Worm (Caenorhabditis elegans): ENCODE data around the gene nmat-1.
A peak's percentile ranks its signal among the peaks of the same experiment; 100 is the strongest.

The nmat-1 gene

ce11 chrX:11982065-11982464 is 35.8 kb downstream of the nmat-1 start, which contains the start of gene nhr-167:
Gene nhr-167 (minus strand): TSS chrX:11982085.
- no peak for TF ChIP-seq drap-1 (GFP tag; optimal IDR thresholded peaks at IDR 0.05)
- no peak for TF ChIP-seq blmp-1 (tag; optimal IDR thresholded peaks at IDR 0.05)
- no peak for TF ChIP-seq cnd-1 (tag; optimal IDR thresholded peaks at IDR 0.05)
- TF ChIP-seq nhr-76 (tag; optimal IDR thresholded peaks at IDR 0.05): no peak
- no peak for TF ChIP-seq nhr-28 (tag; optimal IDR thresholded peaks at IDR 0.05)
- TF ChIP-seq elt-3 (tag; optimal IDR thresholded peaks at IDR 0.05): no peak
- no peak for TF ChIP-seq mep-1 (tag; optimal IDR thresholded peaks at IDR 0.05)
- TF ChIP-seq nhr-237 (tag; optimal IDR thresholded peaks at IDR 0.05): no peak
- no peak for TF ChIP-seq lin-13 (tag; optimal IDR thresholded peaks at IDR 0.05)

DNA sequence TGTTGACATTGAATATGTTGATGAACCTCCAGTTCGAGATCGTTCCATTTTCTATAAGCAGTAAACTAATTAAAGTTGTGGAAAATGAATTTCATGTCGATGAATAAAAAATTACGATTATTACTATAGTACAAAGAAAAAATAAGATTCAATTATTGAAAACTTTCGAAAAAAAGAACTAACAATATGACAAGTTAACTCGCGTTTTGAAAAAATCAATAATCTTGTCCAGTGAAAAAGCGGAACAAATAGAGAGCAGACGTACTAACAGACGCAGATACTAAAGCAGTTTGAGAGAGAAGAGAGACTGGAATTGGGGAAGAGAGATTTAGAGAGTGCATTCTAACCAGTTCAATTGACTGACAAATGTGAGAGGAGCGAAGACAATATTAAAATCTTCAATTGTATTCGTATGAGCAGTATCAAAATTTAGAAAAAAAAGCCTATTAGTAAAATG is 43.2 kb downstream of the nmat-1 start, which contains the start of gene set-6:
TSS of gene set-6 (minus strand) at position 51 of the 457 bp plus-strand sequence.
- TF ChIP-seq nhr-237 (tag; optimal IDR thresholded peaks at IDR 0.05) (peak; percentile 13), nhr-28 (tag; optimal IDR thresholded peaks at IDR 0.05) (no peak), hlh-1 (tag; optimal IDR thresholded peaks at IDR 0.05) (no peak), ces-1 (GFP tag; optimal IDR thresholded peaks at IDR 0.05) (peak; percentile 85), lin-32 (GFP tag; optimal IDR thresholded peaks at IDR 0.05) (no peak), unc-62 (GFP tag; optimal IDR thresholded peaks at IDR 0.05) (no peak)

- TF ChIP-seq cnd-1 (tag; optimal IDR thresholded peaks at IDR 0.05) (no peak), ztf-11 (tag; optimal IDR thresholded peaks at IDR 0.05) (no peak), lsy-2 (tag; optimal IDR thresholded peaks at IDR 0.05) (no peak), flh-1 (GFP tag; optimal IDR thresholded peaks at IDR 0.05) (no peak), ceh-39 (tag; optimal IDR thresholded peaks at IDR 0.05) (no peak), blmp-1 (tag; optimal IDR thresholded peaks at IDR 0.05) (no peak), zip-8 (tag; optimal IDR thresholded peaks at IDR 0.05) (no peak), pha-4 (tag; optimal IDR thresholded peaks at IDR 0.05) (no peak)
Observed at ce11 chrX:11971323-11971722, 46.5 kb downstream of the nmat-1 start.

ce11 chrX:11969554-11969953 is 48.3 kb downstream of the nmat-1 start:
- TF ChIP-seq mep-1 (tag; optimal IDR thresholded peaks at IDR 0.05) (no peak), sem-2 (GFP tag; optimal IDR thresholded peaks at IDR 0.05) (no peak), bed-3 (GFP tag; optimal IDR thresholded peaks at IDR 0.05) (no peak), pha-4 (tag; optimal IDR thresholded peaks at IDR 0.05) (no peak), hlh-1 (tag; optimal IDR thresholded peaks at IDR 0.05) (no peak), nhr-76 (tag; optimal IDR thresholded peaks at IDR 0.05) (no peak), zip-8 (tag; optimal IDR thresholded peaks at IDR 0.05) (no peak), ztf-11 (tag; optimal IDR thresholded peaks at IDR 0.05) (no peak), nhr-2 (tag; optimal IDR thresholded peaks at IDR 0.05) (no peak), sptf-1 (tag; optimal IDR thresholded peaks at IDR 0.05) (no peak), snpc-4 (tag; optimal IDR thresholded peaks at IDR 0.05) (no peak), elt-3 (tag; optimal IDR thresholded peaks at IDR 0.05) (no peak), unc-120 (tag; optimal IDR thresholded peaks at IDR 0.05; ENCODE audit: poor library complexity, severe bottlenecking) (no peak), unc-62 (GFP tag; optimal IDR thresholded peaks at IDR 0.05) (no peak), nhr-28 (tag; optimal IDR thresholded peaks at IDR 0.05) (no peak), nhr-12 (tag; optimal IDR thresholded peaks at IDR 0.05) (no peak), ceh-39 (tag; optimal IDR thresholded peaks at IDR 0.05) (no peak), ceh-43 (GFP tag; optimal IDR thresholded peaks at IDR 0.05) (no peak), lsy-2 (tag; optimal IDR thresholded peaks at IDR 0.05) (no peak)

DNA sequence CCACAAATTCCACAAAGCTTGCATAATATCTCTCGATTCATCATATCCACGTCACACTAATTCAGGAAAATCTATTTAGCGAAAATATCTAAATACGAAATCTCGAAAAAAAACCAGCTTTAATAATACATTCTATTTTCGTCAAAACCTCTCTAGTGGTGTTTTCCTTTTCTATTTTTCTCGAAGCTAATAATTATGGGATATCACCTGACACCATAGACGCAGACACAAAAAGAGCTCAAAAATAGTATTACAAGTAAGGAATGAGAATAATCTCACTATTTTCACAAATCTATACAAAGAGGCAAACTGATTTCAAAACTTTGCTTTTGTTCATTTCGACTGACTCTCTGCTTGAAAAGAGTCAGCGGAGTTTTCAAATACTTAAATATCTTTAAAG is 48.8 kb downstream of the nmat-1 start:
- TF ChIP-seq ces-1 (GFP tag; optimal IDR thresholded peaks at IDR 0.05) (no peak), flh-1 (GFP tag; optimal IDR thresholded peaks at IDR 0.05) (no peak), nhr-12 (tag; optimal IDR thresholded peaks at IDR 0.05) (no peak), unc-62 (GFP tag; optimal IDR thresholded peaks at IDR 0.05) (no peak), blmp-1 (tag; optimal IDR thresholded peaks at IDR 0.05) (no peak), lin-13 (tag; optimal IDR thresholded peaks at IDR 0.05) (no peak), sptf-1 (tag; optimal IDR thresholded peaks at IDR 0.05) (no peak), snpc-4 (tag; optimal IDR thresholded peaks at IDR 0.05) (no peak), ztf-11 (tag; optimal IDR thresholded peaks at IDR 0.05) (no peak), mab-5 (tag; optimal IDR thresholded peaks at IDR 0.05) (no peak), ceh-39 (tag; optimal IDR thresholded peaks at IDR 0.05) (no peak), elt-3 (tag; optimal IDR thresholded peaks at IDR 0.05) (no peak), zip-8 (tag; optimal IDR thresholded peaks at IDR 0.05) (no peak), lsy-2 (tag; optimal IDR thresholded peaks at IDR 0.05) (no peak)

- TF ChIP-seq elt-3 (tag; optimal IDR thresholded peaks at IDR 0.05) (no peak), sptf-1 (tag; optimal IDR thresholded peaks at IDR 0.05) (no peak), sem-2 (GFP tag; optimal IDR thresholded peaks at IDR 0.05) (no peak), drap-1 (GFP tag; optimal IDR thresholded peaks at IDR 0.05) (no peak), nhr-237 (tag; optimal IDR thresholded peaks at IDR 0.05) (no peak), M03D4.4 (tag; optimal IDR thresholded peaks at IDR 0.05) (no peak), elt-1 (tag; optimal IDR thresholded peaks at IDR 0.05; ENCODE audit: borderline replicate concordance, insufficient read depth) (no peak), ces-1 (GFP tag; optimal IDR thresholded peaks at IDR 0.05) (no peak), ztf-11 (tag; optimal IDR thresholded peaks at IDR 0.05) (no peak), mls-2 (tag; optimal IDR thresholded peaks at IDR 0.05) (no peak), lin-13 (tag; optimal IDR thresholded peaks at IDR 0.05) (no peak), nhr-28 (tag; optimal IDR thresholded peaks at IDR 0.05) (no peak)
Observed at ce11 chrX:11968024-11968598, 49.7 kb downstream of the nmat-1 start.

Data from whole organism, mixed stage, embryonic.